Worm (Caenorhabditis elegans) whole organism, young adult: ENCODE data around the gene dod-19.

Experiments used
- F37B4.10 ChIP-seq: fragments of 200-800 bp; sonication (Bioruptor generic); IDR thresholded peaks from 2 replicates; pipeline ENCODE4 v1.3.6; 2022; ENCODE audit warnings: missing genetic modification characterization, missing compliant biosample characterization
- ama-1 ChIP-seq, 3 experiments: fragments of 150-350 bp in 1 of 3; sonication (generic microtip) in 2 of 3; optimal IDR thresholded peaks; 2 replicates each; lab custom pipeline; 2014 to 2018; ENCODE audit warnings: missing biosample characterization in 2 of 3, missing genetic modification characterization in 2 of 3, missing genetic modification reagents in 2 of 3
- pha-4 ChIP-seq: fragments of 150-350 bp; sonication (generic microtip); optimal IDR thresholded peaks from 2 replicates; lab custom pipeline; 2014; ENCODE audit warnings: missing biosample characterization, missing genetic modification reagents, missing genetic modification characterization
- unc-62 ChIP-seq: fragments of 150-350 bp; optimal IDR thresholded peaks from 2 replicates; lab custom pipeline; 2014; ENCODE audit warnings: missing biosample characterization, missing genetic modification reagents, missing genetic modification characterization
- ztf-25 ChIP-seq: fragments of 200-800 bp; sonication (Bioruptor generic); IDR thresholded peaks from 2 replicates; pipeline ENCODE4 v1.3.6; 2022; ENCODE audit warnings: missing genetic modification reagents, missing genetic modification characterization, missing compliant biosample characterization

DNA sequence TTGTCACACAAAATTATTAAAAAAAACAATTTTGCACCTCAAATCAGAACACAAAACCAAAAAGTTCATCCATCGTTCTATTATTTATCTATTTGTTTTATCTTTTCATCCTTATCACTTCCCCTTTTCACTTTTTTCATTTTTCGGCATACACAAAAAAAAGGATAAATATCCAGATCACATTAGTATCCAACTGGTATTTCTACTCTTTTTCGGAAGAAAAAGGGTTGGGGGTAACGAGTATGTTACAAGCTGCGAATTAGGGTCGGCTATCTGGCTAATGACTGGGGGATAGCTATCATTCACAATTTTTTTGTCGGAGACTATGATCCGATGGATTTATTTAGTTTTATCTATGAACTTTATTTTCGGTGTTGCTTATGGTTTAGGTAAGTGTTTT lies 44.5 kb downstream of the dod-19 start, which contains the start of gene mltn-7:
- TF ChIP-seq ztf-25 (GFP tag; lab: Robert Waterston, UW) (no peak), F37B4.10 (GFP tag; lab: Robert Waterston, UW) (no peak), pha-4 (tag; lab: Kevin White, UChicago) (no peak), ama-1 (optimal IDR thresholded peaks at IDR 0.05; lab: Kevin White, UChicago) (no peak), ama-1 (GFP tag; optimal IDR thresholded peaks at IDR 0.05; lab: Kevin White, UChicago) (no peak), unc-62 (no peak)
